Fruit fly (Drosophila melanogaster) whole organism, wandering third instar larva: ENCODE data around the gene BORCS6.

Experiments used
- Hr78 ChIP-seq: fragments of >200 bp; optimal IDR thresholded peaks from 2 replicates; lab custom pipeline; 2017; ENCODE audit warnings: missing biosample characterization, missing genetic modification characterization
- br ChIP-seq: fragments of 200-800 bp; sonication (Bioruptor generic); optimal IDR thresholded peaks from 2 replicates; lab custom pipeline; 2016; ENCODE audit warnings: missing biosample characterization, missing genetic modification characterization
- jim ChIP-seq: fragments of 175-275, 200-325 bp; sonication (Bioruptor generic); optimal IDR thresholded peaks from 2 replicates; lab custom pipeline; 2016; ENCODE audit warnings: missing biosample characterization, mild to moderate bottlenecking, missing genetic modification characterization
- psq ChIP-seq: fragments of 200-800 bp; sonication (Bioruptor generic); optimal IDR thresholded peaks from 3 replicates; lab custom pipeline; 2017; ENCODE audit warnings: missing biosample characterization, mild to moderate bottlenecking, missing genetic modification characterization, moderate library complexity

DNA sequence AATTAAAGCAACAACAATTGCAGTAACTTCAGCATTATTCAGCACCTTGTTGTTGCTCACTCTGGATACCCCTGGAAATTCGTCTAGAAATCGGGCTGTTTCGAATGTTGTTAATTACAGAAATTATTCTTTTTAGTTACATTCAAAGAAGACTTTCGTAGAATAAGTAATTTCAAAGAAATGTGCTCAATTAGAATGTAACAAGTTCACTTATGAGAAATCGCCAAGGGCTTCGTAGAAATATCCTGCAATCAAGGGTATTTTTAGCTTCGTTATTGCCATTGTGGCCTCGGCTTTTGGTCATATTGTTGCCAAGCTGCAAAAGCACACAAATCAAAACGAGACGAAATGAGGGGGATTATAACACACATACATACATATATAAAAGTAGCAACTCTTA is 23.3 kb downstream of the BORCS6 start:
- no peak for TF ChIP-seq br (GFP tag; lab: Kevin White, UChicago)
- TF ChIP-seq jim (GFP tag; lab: Kevin White, UChicago), result no peak
- no peak for TF ChIP-seq Hr78 (GFP tag; lab: Kevin White, UChicago)
- no peak for TF ChIP-seq psq (GFP tag; lab: Kevin White, UChicago)
